Worm (Caenorhabditis elegans): ENCODE data around the gene ttr-51.

ttr-51 gene

ce11 chrIV:13297746-13298145 is 45.6 kb upstream of the ttr-51 start, which contains the start of the genes Y67H2A.2 and micu-1 (continued):
- TF ChIP-seq nhr-23 (tag; optimal IDR thresholded peaks at IDR 0.05) (peak; percentile 61), ceh-16 (tag; optimal IDR thresholded peaks at IDR 0.05) (no peak), tbx-2 (tag; optimal IDR thresholded peaks at IDR 0.05) (no peak), daf-12 (tag; optimal IDR thresholded peaks at IDR 0.05) (no peak), lin-15B (tag; optimal IDR thresholded peaks at IDR 0.05) (peak; percentile 90), pqm-1 (tag; optimal IDR thresholded peaks at IDR 0.05) (peak; percentile 20), ztf-4 (tag; optimal IDR thresholded peaks at IDR 0.05) (no peak), nhr-11 (tag; optimal IDR thresholded peaks at IDR 0.05) (no peak), lin-39 (tag; optimal IDR thresholded peaks at IDR 0.05) (peak; percentile 69), mdl-1 (tag; optimal IDR thresholded peaks at IDR 0.05) (no peak), unc-39 (tag; optimal IDR thresholded peaks at IDR 0.05) (no peak), nhr-67 (tag; optimal IDR thresholded peaks at IDR 0.05) (no peak), nhr-12 (tag; optimal IDR thresholded peaks at IDR 0.05) (no peak), mml-1 (tag; optimal IDR thresholded peaks at IDR 0.05) (no peak), egl-5 (tag; optimal IDR thresholded peaks at IDR 0.05) (peak; percentile 68)

ce11 chrIV:13290239-13290638 is 38.1 kb upstream of the ttr-51 start:
- no peak for TF ChIP-seq fos-1 (tag; optimal IDR thresholded peaks at IDR 0.05)
- no peak for TF ChIP-seq fkh-2 (tag; optimal IDR thresholded peaks at IDR 0.05)
- no peak for TF ChIP-seq snpc-4 (tag; optimal IDR thresholded peaks at IDR 0.05)
- TF ChIP-seq pqm-1 (tag; optimal IDR thresholded peaks at IDR 0.05): no peak
- TF ChIP-seq sea-2 (GFP tag; optimal IDR thresholded peaks at IDR 0.05): no peak
- no peak for TF ChIP-seq nhr-237 (tag; optimal IDR thresholded peaks at IDR 0.05)
- no peak for TF ChIP-seq elt-1 (tag; optimal IDR thresholded peaks at IDR 0.05)
- no peak for TF ChIP-seq nhr-12 (tag; optimal IDR thresholded peaks at IDR 0.05)
- TF ChIP-seq mdl-1 (tag; optimal IDR thresholded peaks at IDR 0.05): no peak
- TF ChIP-seq ama-1 (optimal IDR thresholded peaks at IDR 0.05): no peak
- no peak for TF ChIP-seq jun-1 (tag; optimal IDR thresholded peaks at IDR 0.05)
- no peak for TF ChIP-seq ZK546.5 (tag; optimal IDR thresholded peaks at IDR 0.05)
- TF ChIP-seq nfya-1 (tag; optimal IDR thresholded peaks at IDR 0.05; ENCODE audit: insufficient read depth): no peak
- no peak for TF ChIP-seq elt-3 (tag; optimal IDR thresholded peaks at IDR 0.05)
- no peak for TF ChIP-seq lin-15B (tag; optimal IDR thresholded peaks at IDR 0.05)
- TF ChIP-seq fkh-10 (GFP tag; optimal IDR thresholded peaks at IDR 0.05): no peak
- TF ChIP-seq nhr-28 (tag; optimal IDR thresholded peaks at IDR 0.05): no peak
- no peak for TF ChIP-seq zag-1 (tag; optimal IDR thresholded peaks at IDR 0.05)
- TF ChIP-seq ztf-4 (tag; optimal IDR thresholded peaks at IDR 0.05): no peak
- TF ChIP-seq nhr-77 (tag; optimal IDR thresholded peaks at IDR 0.05): no peak

ce11 chrIV:13289321-13289720 is 37.2 kb upstream of the ttr-51 start, which contains the start of gene Y67H2A.10:
TSS of gene Y67H2A.10 (minus strand) at chrIV:13289504.
- TF ChIP-seq nhr-67 (tag; optimal IDR thresholded peaks at IDR 0.05) (no peak), nhr-25 (tag; optimal IDR thresholded peaks at IDR 0.05) (peak; percentile 12), elt-2 (tag; optimal IDR thresholded peaks at IDR 0.05) (no peak), hmg-11 (tag; optimal IDR thresholded peaks at IDR 0.05) (peak; percentile 25), pha-4 (tag; optimal IDR thresholded peaks at IDR 0.05) (peak; percentile 45), nhr-12 (tag; optimal IDR thresholded peaks at IDR 0.05) (no peak), nhr-43 (tag; optimal IDR thresholded peaks at IDR 0.05; ENCODE audit: poor library complexity, severe bottlenecking) (no peak), nhr-76 (tag; optimal IDR thresholded peaks at IDR 0.05) (no peak), aly-2 (tag; optimal IDR thresholded peaks at IDR 0.05) (no peak), R02D3.7 (tag; optimal IDR thresholded peaks at IDR 0.05) (no peak), elt-3 (tag; optimal IDR thresholded peaks at IDR 0.05) (no peak), nhr-11 (tag; optimal IDR thresholded peaks at IDR 0.05) (no peak), nfya-1 (tag; optimal IDR thresholded peaks at IDR 0.05; ENCODE audit: insufficient read depth) (peak; percentile 44), unc-39 (tag; optimal IDR thresholded peaks at IDR 0.05) (no peak), daf-12 (tag; optimal IDR thresholded peaks at IDR 0.05) (no peak), ZK546.5 (tag; optimal IDR thresholded peaks at IDR 0.05) (no peak), ceh-9 (tag; optimal IDR thresholded peaks at IDR 0.05) (no peak), ceh-28 (tag; optimal IDR thresholded peaks at IDR 0.05) (no peak), nhr-237 (tag; optimal IDR thresholded peaks at IDR 0.05) (no peak), lin-39 (tag; optimal IDR thresholded peaks at IDR 0.05) (peak; percentile 78), unc-62 (GFP tag; optimal IDR thresholded peaks at IDR 0.05) (no peak), mdl-1 (tag; optimal IDR thresholded peaks at IDR 0.05) (no peak), fkh-10 (GFP tag; optimal IDR thresholded peaks at IDR 0.05) (no peak), zag-1 (tag; optimal IDR thresholded peaks at IDR 0.05) (no peak), eor-1 (tag; optimal IDR thresholded peaks at IDR 0.05) (no peak), jun-1 (tag; optimal IDR thresholded peaks at IDR 0.05) (no peak), skn-1 (tag; optimal IDR thresholded peaks at IDR 0.05) (no peak), ztf-11 (tag; optimal IDR thresholded peaks at IDR 0.05) (no peak), sea-2 (GFP tag; optimal IDR thresholded peaks at IDR 0.05) (no peak), ztf-4 (tag; optimal IDR thresholded peaks at IDR 0.05) (no peak), mml-1 (tag; optimal IDR thresholded peaks at IDR 0.05) (no peak), lsy-12 (tag; optimal IDR thresholded peaks at IDR 0.05) (no peak), nhr-28 (tag; optimal IDR thresholded peaks at IDR 0.05) (no peak), fkh-2 (tag; optimal IDR thresholded peaks at IDR 0.05) (no peak), lin-15B (tag; optimal IDR thresholded peaks at IDR 0.05) (peak; percentile 64)

All from whole organism, L3 larva.